Fruit fly (Drosophila melanogaster) whole organism, embryonic: ENCODE data around the gene ago.

Experiments used
- Aef1 ChIP-seq: fragments of 200-800 bp; sonication (Bioruptor generic); IDR thresholded peaks from 3 replicates; pipeline ENCODE4 v1.3.6; 2022; ENCODE audit warnings: missing biosample characterization, missing genetic modification characterization
- Antp ChIP-seq: fragments of 200-800 bp; sonication (Bioruptor generic); optimal IDR thresholded peaks from 3 replicates; lab custom pipeline; 2016; ENCODE audit warnings: missing biosample characterization, missing genetic modification characterization
- Bgb ChIP-seq: fragments of 200-800 bp; sonication (Bioruptor generic); IDR thresholded peaks from 2 replicates; pipeline ENCODE4 v1.3.6; 2022; ENCODE audit warnings: missing biosample characterization, missing genetic modification characterization; ENCODE audit not compliant: partially characterized antibody
- Bteb2 ChIP-seq: fragments of 200-800 bp; sonication (Bioruptor generic); optimal IDR thresholded peaks from 2 replicates; lab custom pipeline; 2016; ENCODE audit warnings: missing biosample characterization, missing genetic modification characterization
- CG10979 ChIP-seq: fragments of 200-800 bp; sonication (Bioruptor generic); optimal IDR thresholded peaks from 2 replicates; lab custom pipeline; 2018; ENCODE audit warnings: missing biosample characterization, mild to moderate bottlenecking, missing genetic modification characterization, moderate library complexity
- CG11247 ChIP-seq: fragments of 200-800 bp; sonication (Bioruptor generic); IDR thresholded peaks from 2 replicates; pipeline ENCODE4 v1.3.6; 2022; ENCODE audit warnings: missing biosample characterization, missing genetic modification characterization
- CG11398 ChIP-seq: fragments of 200-800 bp; sonication (Bioruptor generic); optimal IDR thresholded peaks from 2 replicates; lab custom pipeline; 2016; ENCODE audit warnings: missing biosample characterization, missing genetic modification characterization
- CG11560 ChIP-seq: fragments of 200-800 bp; sonication (Bioruptor generic); IDR thresholded peaks from 3 replicates; pipeline ENCODE4 v1.3.6; 2022; ENCODE audit warnings: missing biosample characterization, missing genetic modification characterization
- CG13123 ChIP-seq: fragments of 200-800 bp; sonication (Bioruptor generic); optimal IDR thresholded peaks from 2 replicates; lab custom pipeline; 2016; ENCODE audit warnings: missing biosample characterization, missing genetic modification characterization
- CG14014 ChIP-seq: fragments of 200-800 bp; sonication (Bioruptor generic); IDR thresholded peaks from 2 replicates; pipeline ENCODE4 v1.3.6; 2022; ENCODE audit warnings: missing biosample characterization, missing genetic modification characterization
- CG1647 ChIP-seq: fragments of 200-800 bp; sonication (Bioruptor generic); optimal IDR thresholded peaks from 3 replicates; lab custom pipeline; 2016; ENCODE audit warnings: missing biosample characterization, missing genetic modification characterization
- CG17568 ChIP-seq: fragments of 200-800 bp; sonication (Bioruptor generic); optimal IDR thresholded peaks from 2 replicates; lab custom pipeline; 2018; ENCODE audit warnings: missing biosample characterization, mild to moderate bottlenecking, missing genetic modification characterization, moderate library complexity
- CG18262 ChIP-seq: fragments of 200-800 bp; optimal IDR thresholded peaks from 3 replicates; lab custom pipeline; 2019; ENCODE audit warnings: missing biosample characterization, mild to moderate bottlenecking, missing genetic modification characterization, moderate library complexity
- CG18599 ChIP-seq: fragments of 200-800 bp; sonication (Bioruptor generic); optimal IDR thresholded peaks from 3 replicates; lab custom pipeline; 2017; ENCODE audit warnings: missing biosample characterization, missing genetic modification characterization, mild to moderate bottlenecking, moderate library complexity, missing genetic modification reagents
- CG18619 ChIP-seq: fragments of 200-800 bp; sonication (Bioruptor generic); optimal IDR thresholded peaks from 3 replicates; lab custom pipeline; 2017; ENCODE audit warnings: missing biosample characterization, mild to moderate bottlenecking, missing genetic modification characterization
- CG33213 ChIP-seq: fragments of 200-800 bp; sonication (Bioruptor generic); optimal IDR thresholded peaks from 3 replicates; lab custom pipeline; 2016; ENCODE audit warnings: missing biosample characterization, missing genetic modification characterization
- CG34376 ChIP-seq: fragments of 200-800 bp; sonication (Bioruptor generic); optimal IDR thresholded peaks from 2 replicates; lab custom pipeline; 2018; ENCODE audit warnings: missing biosample characterization, mild to moderate bottlenecking, missing genetic modification characterization
- CG4707 ChIP-seq: fragments of 200-800 bp; sonication (Bioruptor generic); optimal IDR thresholded peaks from 2 replicates; lab custom pipeline; 2018; ENCODE audit warnings: missing biosample characterization, mild to moderate bottlenecking, missing genetic modification characterization, moderate library complexity
- CG4730 ChIP-seq: fragments of 200-800 bp; sonication (Bioruptor generic); IDR thresholded peaks from 2 replicates; pipeline ENCODE4 v1.3.6; 2022; ENCODE audit warnings: missing biosample characterization, missing genetic modification characterization
- CG5245 ChIP-seq: fragments of 200-800 bp; sonication (Bioruptor generic); optimal IDR thresholded peaks from 3 replicates; lab custom pipeline; 2016; ENCODE audit warnings: missing biosample characterization, missing genetic modification characterization
- CG7928 ChIP-seq: fragments of 200-800 bp; sonication (Bioruptor generic); optimal IDR thresholded peaks from 2 replicates; lab custom pipeline; 2017; ENCODE audit warnings: missing biosample characterization, mild to moderate bottlenecking, missing genetic modification characterization
- CG7987 ChIP-seq: fragments of 200-800 bp; sonication (Bioruptor generic); optimal IDR thresholded peaks from 2 replicates; lab custom pipeline; 2018; ENCODE audit warnings: missing biosample characterization, mild to moderate bottlenecking, missing genetic modification characterization, moderate library complexity
- CG9215 ChIP-seq: fragments of 200-800 bp; sonication (Bioruptor generic); IDR thresholded peaks from 2 replicates; pipeline ENCODE4 v1.3.6; 2022; ENCODE audit warnings: missing biosample characterization, missing genetic modification characterization
- CG9876 ChIP-seq: fragments of 200-800 bp; sonication (Bioruptor generic); optimal IDR thresholded peaks from 2 replicates; lab custom pipeline; 2016; ENCODE audit warnings: missing biosample characterization, missing genetic modification characterization
- CTCF ChIP-seq: fragments of 200-800 bp; sonication (Bioruptor generic); optimal IDR thresholded peaks from 2 replicates; lab custom pipeline; 2017; ENCODE audit warnings: missing biosample characterization, mild to moderate bottlenecking, missing genetic modification characterization, moderate library complexity
- Dfd ChIP-seq, 2 experiments: fragments of >200 bp; optimal IDR thresholded peaks; 2 replicates each; lab custom pipeline; 2017; ENCODE audit warnings: missing biosample characterization in 2 of 2, missing genetic modification characterization in 2 of 2
- Fer1 ChIP-seq: fragments of 200-800 bp; sonication (Bioruptor generic); optimal IDR thresholded peaks from 2 replicates; lab custom pipeline; 2017; ENCODE audit warnings: missing biosample characterization, mild to moderate bottlenecking, missing genetic modification characterization
- HLHmδ ChIP-seq: fragments of 200-800 bp; sonication (Bioruptor generic); optimal IDR thresholded peaks from 2 replicates; lab custom pipeline; 2018; ENCODE audit warnings: missing biosample characterization, mild to moderate bottlenecking, missing genetic modification characterization, moderate library complexity
- Hey ChIP-seq: fragments of 200-800 bp; sonication (Bioruptor generic); optimal IDR thresholded peaks from 3 replicates; lab custom pipeline; 2018; ENCODE audit warnings: missing biosample characterization, mild to moderate bottlenecking, missing genetic modification characterization
- HmgD ChIP-seq: fragments of 200-800 bp; sonication (Bioruptor generic); optimal IDR thresholded peaks from 3 replicates; lab custom pipeline; 2016; ENCODE audit warnings: missing biosample characterization, missing genetic modification characterization
- Hmx ChIP-seq: fragments of 200-800 bp; sonication (Bioruptor generic); optimal IDR thresholded peaks from 2 replicates; lab custom pipeline; 2016; ENCODE audit warnings: missing biosample characterization, missing genetic modification characterization
- Lim3 ChIP-seq: fragments of 200-800 bp; sonication (Bioruptor generic); IDR thresholded peaks from 2 replicates; pipeline ENCODE4 v1.3.6; 2022; ENCODE audit warnings: missing biosample characterization, missing genetic modification characterization
- Trl ChIP-seq, 3 experiments: fragments of >200 bp in 2 of 3; fragments of 200-800 bp in 1 of 3; sonication (Bioruptor generic) in 1 of 3; optimal IDR thresholded peaks; 2 replicates in 1 of 3; 3 replicates in 2 of 3; lab custom pipeline; 2016 to 2017; ENCODE audit warnings: missing biosample characterization in 1 of 3, missing genetic modification characterization in 1 of 3
- abd-A ChIP-seq: fragments of 200-800 bp; sonication (Bioruptor generic); optimal IDR thresholded peaks from 3 replicates; lab custom pipeline; 2019; ENCODE audit warnings: missing biosample characterization, mild to moderate bottlenecking, missing genetic modification characterization, moderate library complexity
- chn ChIP-seq: fragments of 200-800 bp; sonication (Bioruptor generic); optimal IDR thresholded peaks from 2 replicates; lab custom pipeline; 2016; ENCODE audit warnings: missing biosample characterization, missing genetic modification characterization
- crol ChIP-seq: fragments of 200-800 bp; sonication (Bioruptor generic); IDR thresholded peaks from 2 replicates; pipeline ENCODE4 v1.3.6; 2022; ENCODE audit warnings: missing biosample characterization, missing genetic modification characterization
- esg ChIP-seq: fragments of 200-800 bp; sonication (Bioruptor generic); conservative IDR thresholded peaks from 2 replicates; pipeline ENCODE4 v1.3.6; 2022; ENCODE audit warnings: missing biosample characterization, missing genetic modification characterization
- gcm ChIP-seq: fragments of 200-800 bp; sonication (Bioruptor generic); optimal IDR thresholded peaks from 2 replicates; lab custom pipeline; 2019; ENCODE audit warnings: missing biosample characterization, mild to moderate bottlenecking, missing genetic modification characterization, moderate library complexity
- gsb ChIP-seq: fragments of 200-800 bp; sonication (Bioruptor generic); IDR thresholded peaks from 2 replicates; pipeline ENCODE4 v1.3.6; 2022; ENCODE audit warnings: missing biosample characterization, missing genetic modification characterization
- lbe ChIP-seq: fragments of 200-800 bp; sonication (Bioruptor generic); optimal IDR thresholded peaks from 2 replicates; lab custom pipeline; 2016; ENCODE audit warnings: missing biosample characterization, mild to moderate bottlenecking, missing genetic modification characterization
- lilli ChIP-seq: fragments of 200-800 bp; sonication (Bioruptor generic); optimal IDR thresholded peaks from 3 replicates; lab custom pipeline; 2016; ENCODE audit warnings: missing biosample characterization, missing genetic modification characterization
- luna ChIP-seq: fragments of 200-800 bp; sonication (Bioruptor generic); optimal IDR thresholded peaks from 2 replicates; lab custom pipeline; 2016; ENCODE audit warnings: missing biosample characterization, missing genetic modification characterization
- otp ChIP-seq: fragments of 200-800 bp; sonication (Bioruptor generic); IDR thresholded peaks from 3 replicates; pipeline ENCODE4, ENCODE4 v1.3.6; 2022; ENCODE audit warnings: missing biosample characterization, missing genetic modification characterization
- pb ChIP-seq: fragments of 200-800 bp; sonication (Bioruptor generic); optimal IDR thresholded peaks from 3 replicates; lab custom pipeline; 2016; ENCODE audit warnings: missing biosample characterization, missing genetic modification characterization
- row ChIP-seq: fragments of 200-800 bp; sonication (Bioruptor generic); IDR thresholded peaks from 3 replicates; pipeline ENCODE4 v1.3.6; 2022; ENCODE audit warnings: missing biosample characterization, missing genetic modification characterization
- sens-2 ChIP-seq: fragments of 200-800 bp; sonication (Bioruptor generic); IDR thresholded peaks from 2 replicates; pipeline ENCODE4 v1.3.6; 2022; ENCODE audit warnings: missing biosample characterization, missing genetic modification characterization
- sisA ChIP-seq: fragments of 200-800 bp; sonication (Bioruptor generic); IDR thresholded peaks from 2 replicates; pipeline ENCODE4 v1.3.6; 2022; ENCODE audit warnings: missing biosample characterization, missing genetic modification characterization
- sqz ChIP-seq: fragments of 200-800 bp; sonication (Bioruptor generic); optimal IDR thresholded peaks from 3 replicates; lab custom pipeline; 2018; ENCODE audit warnings: missing biosample characterization, mild to moderate bottlenecking, missing genetic modification characterization
- toy ChIP-seq: fragments of 200-800 bp; sonication (Bioruptor generic); IDR thresholded peaks from 2 replicates; pipeline ENCODE4 v1.3.6; 2022; ENCODE audit warnings: missing biosample characterization, missing genetic modification characterization
- trem ChIP-seq: fragments of 200-800 bp; optimal IDR thresholded peaks from 3 replicates; lab custom pipeline; 2019; ENCODE audit warnings: missing biosample characterization, mild to moderate bottlenecking, missing genetic modification characterization, moderate library complexity
- vvl ChIP-seq: fragments of 200-800 bp; sonication (Bioruptor generic); IDR thresholded peaks from 2 replicates; pipeline ENCODE4 v1.3.6; 2022; ENCODE audit warnings: missing biosample characterization, missing genetic modification characterization

ago gene

DNA sequence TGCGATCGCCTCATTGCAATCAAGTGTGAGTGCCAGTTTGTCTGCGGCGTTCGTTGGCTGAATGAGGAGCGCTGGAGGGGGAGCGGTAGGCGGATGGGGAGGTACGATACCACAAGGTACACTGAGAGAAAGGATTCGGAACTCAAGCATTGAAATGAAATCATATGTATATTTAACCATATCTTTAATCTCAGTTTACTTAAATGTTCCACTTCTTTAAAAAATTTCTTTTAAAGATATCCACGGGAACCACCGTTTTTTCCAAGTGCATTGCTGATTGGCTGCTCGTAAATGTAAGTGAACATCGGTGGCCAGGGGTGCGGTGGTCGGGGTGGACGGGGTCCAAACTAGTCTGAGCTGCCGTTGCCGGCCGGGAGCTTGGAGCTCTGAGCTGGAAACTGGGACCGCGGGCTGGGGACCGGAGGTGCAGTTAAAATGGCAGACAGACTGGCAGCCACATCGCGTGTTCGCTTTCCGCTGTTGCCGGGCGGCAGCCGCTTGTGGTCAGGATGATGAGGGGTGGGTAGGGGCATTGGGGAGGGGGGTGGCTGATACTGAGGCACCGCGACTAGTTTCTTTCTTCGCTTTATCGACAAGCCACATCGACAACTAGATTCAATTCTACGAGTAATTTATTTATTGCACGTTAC lies 25.8 kb downstream of the ago start (continued):
- TF ChIP-seq CG34376 (peak; percentile 68), Trl (optimal IDR thresholded peaks at IDR 0.05; lab: Kevin White, UChicago) (no peak), Trl (GFP tag; optimal IDR thresholded peaks at IDR 0.05; lab: Kevin White, UChicago) (peak; percentile 94), CG11398 (GFP tag; lab: Kevin White, UChicago) (peak; percentile 91), CG7987 (GFP tag; lab: Kevin White, UChicago) (peak; percentile 85), luna (GFP tag; lab: Kevin White, UChicago) (no peak), Bteb2 (GFP tag; lab: Kevin White, UChicago) (peak; percentile 82), lbe (peak; percentile 88), CG9215 (peak; percentile 83), Aef1 (GFP tag; lab: Robert Waterston, UW) (peak; percentile 95), CG5245 (GFP tag; lab: Kevin White, UChicago) (peak; percentile 96), Bgb (GFP tag; lab: Robert Waterston, UW) (no peak), CG4730 (GFP tag; lab: Robert Waterston, UW) (peak; percentile 93), Antp (GFP tag; lab: Kevin White, UChicago) (peak; percentile 94), CG11247 (GFP tag; lab: Robert Waterston, UW) (peak; percentile 93), pb (GFP tag; lab: Kevin White, UChicago) (peak; percentile 94), vvl (GFP tag; lab: Robert Waterston, UW) (peak; percentile 99), abd-A (peak; percentile 90), CG7928 (peak; percentile 61), gsb (GFP tag; lab: Robert Waterston, UW) (peak; percentile 88), lilli (GFP tag; lab: Kevin White, UChicago) (peak; percentile 88), CG33213 (GFP tag; lab: Kevin White, UChicago) (peak; percentile 94), Lim3 (GFP tag; lab: Robert Waterston, UW) (peak; percentile 96), Fer1 (GFP tag; lab: Kevin White, UChicago) (peak; percentile 94), CG17568 (GFP tag; lab: Kevin White, UChicago) (peak; percentile 91), toy (GFP tag; lab: Robert Waterston, UW) (peak; percentile 73), crol (GFP tag; lab: Robert Waterston, UW) (peak; percentile 97), HmgD (peak; percentile 77), Hey (tag; lab: Kevin White, UChicago) (peak; percentile 72), trem (tag; lab: Kevin White, UChicago) (peak; percentile 94), esg (peak; percentile 98), otp (GFP tag; lab: Robert Waterston, UW) (peak; percentile 99), CG14014 (GFP tag; lab: Robert Waterston, UW) (peak; percentile 95), row (GFP tag; lab: Robert Waterston, UW) (peak; percentile 97), CG13123 (peak; percentile 91), sens-2 (peak; percentile 98), CG18599 (peak; percentile 93), sqz (peak; percentile 92), CG18619 (peak; percentile 91), HLHmδ (no peak), CG18262 (tag; lab: Kevin White, UChicago) (peak; percentile 97), CG10979 (tag; lab: Kevin White, UChicago) (peak; percentile 98), Hmx (GFP tag; lab: Kevin White, UChicago) (peak; percentile 58), CG1647 (GFP tag; lab: Kevin White, UChicago) (peak; percentile 88), sisA (GFP tag; lab: Robert Waterston, UW) (peak; percentile 99), CG9876 (peak; percentile 85), CG11560 (tag; lab: Robert Waterston, UW) (peak; percentile 80), CG4707 (GFP tag; lab: Kevin White, UChicago) (peak; percentile 93), chn (GFP tag; lab: Kevin White, UChicago) (peak; percentile 92), gcm (peak; percentile 96), CTCF (peak; percentile 65), Dfd (GFP tag; optimal IDR thresholded peaks at IDR 0.05; lab: Kevin White, UChicago) (no peak)
